Fruit fly (Drosophila melanogaster): ENCODE data around the gene Nmdar1.

Gene Nmdar1

DNA sequence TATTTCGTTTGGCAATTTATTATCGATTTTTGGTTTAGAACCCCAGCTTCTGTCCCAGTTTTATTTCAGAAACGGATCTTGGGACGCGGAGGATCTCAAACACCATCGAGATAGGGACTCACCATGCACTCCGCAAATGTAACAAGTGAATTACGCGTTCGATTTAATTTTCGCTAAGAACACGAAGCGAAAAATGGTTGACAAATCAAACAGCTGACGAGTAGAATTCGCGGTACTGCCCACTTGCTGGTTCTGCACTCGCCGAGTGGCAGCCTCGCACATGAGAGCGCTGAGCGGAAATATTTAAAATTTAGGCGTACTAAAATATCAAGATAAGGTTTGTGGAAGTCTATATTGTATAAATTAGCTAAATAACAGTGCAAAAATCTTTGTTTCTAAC is 40.3 kb upstream of the Nmdar1 start, which contains the start of gene Pi4KIIalpha:
Pi4KIIalpha (minus strand) TSS at position 233 of the 400 bp plus-strand sequence.
- peak; percentile 62 for TF ChIP-seq Mnt (GFP tag; optimal IDR thresholded peaks at IDR 0.05)
- no peak for TF ChIP-seq CG14711 (tag; optimal IDR thresholded peaks at IDR 0.05)
- no peak for TF ChIP-seq Clk (GFP tag; optimal IDR thresholded peaks at IDR 0.05)
- TF ChIP-seq cic (GFP tag; optimal IDR thresholded peaks at IDR 0.05), result peak; percentile 21
- no peak for TF ChIP-seq CG33017 (tag; optimal IDR thresholded peaks at IDR 0.05)
- no peak for TF ChIP-seq toe (GFP tag; optimal IDR thresholded peaks at IDR 0.05)
- TF ChIP-seq cnc (optimal IDR thresholded peaks at IDR 0.05), result no peak
- peak; percentile 50 for TF ChIP-seq bab1 (GFP tag; optimal IDR thresholded peaks at IDR 0.05)
- TF ChIP-seq CG11617 (GFP tag; optimal IDR thresholded peaks at IDR 0.05), result no peak
- TF ChIP-seq CG7101 (tag; optimal IDR thresholded peaks at IDR 0.05), result no peak
- peak; percentile 58 for TF ChIP-seq tj (GFP tag; optimal IDR thresholded peaks at IDR 0.05)

DNA sequence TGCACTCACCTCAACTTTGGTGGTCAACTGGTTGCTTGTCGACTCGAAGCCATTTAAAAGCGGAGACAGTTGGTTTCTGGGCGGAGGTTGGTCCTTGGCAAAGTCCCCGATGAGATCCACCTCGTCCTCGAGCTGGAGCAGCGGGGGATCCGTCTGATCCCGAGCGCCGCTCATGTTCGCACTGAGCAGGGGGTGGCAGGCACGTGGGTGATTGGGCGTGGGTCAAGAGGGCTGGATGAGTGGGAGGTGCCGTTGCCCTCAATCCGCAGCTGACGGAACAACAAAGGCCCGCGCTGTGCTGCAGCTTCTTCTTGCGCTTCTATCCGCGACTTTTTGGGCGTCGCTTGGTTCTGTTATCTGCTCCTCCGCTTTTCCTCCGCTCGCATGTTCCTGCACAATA is 39.8 kb upstream of the Nmdar1 start:
- TF ChIP-seq tj (GFP tag; optimal IDR thresholded peaks at IDR 0.05) (no peak), CG5204 (GFP tag; optimal IDR thresholded peaks at IDR 0.05) (no peak), bab1 (GFP tag; optimal IDR thresholded peaks at IDR 0.05) (no peak), kay (GFP tag; ENCODE audit: borderline replicate concordance) (no peak), cnc (optimal IDR thresholded peaks at IDR 0.05) (no peak), Mnt (GFP tag; optimal IDR thresholded peaks at IDR 0.05) (no peak), CG33017 (tag; optimal IDR thresholded peaks at IDR 0.05) (no peak), ovo (GFP tag; optimal IDR thresholded peaks at IDR 0.05) (no peak), CG7101 (tag; optimal IDR thresholded peaks at IDR 0.05) (no peak), CG1620 (GFP tag; optimal IDR thresholded peaks at IDR 0.05) (no peak), CG11617 (GFP tag; optimal IDR thresholded peaks at IDR 0.05) (no peak), pad (GFP tag; optimal IDR thresholded peaks at IDR 0.05) (no peak), toe (GFP tag; optimal IDR thresholded peaks at IDR 0.05) (no peak), CG14711 (tag; optimal IDR thresholded peaks at IDR 0.05) (no peak), Hr96 (GFP tag; optimal IDR thresholded peaks at IDR 0.05) (no peak)

dm6 chr3R:5554852-5555251 is 31.7 kb upstream of the Nmdar1 start, which contains the start of gene Snm1:
Gene Snm1 (plus strand): TSS chr3R:5555084.
- no peak for TF ChIP-seq Mnt (GFP tag; optimal IDR thresholded peaks at IDR 0.05)
- no peak for TF ChIP-seq CG11617 (GFP tag; optimal IDR thresholded peaks at IDR 0.05)
- no peak for TF ChIP-seq Crg-1 (GFP tag; optimal IDR thresholded peaks at IDR 0.05)
- no peak for TF ChIP-seq tj (GFP tag; optimal IDR thresholded peaks at IDR 0.05)
- no peak for TF ChIP-seq CG1620 (GFP tag; optimal IDR thresholded peaks at IDR 0.05)
- no peak for TF ChIP-seq Clk (GFP tag; optimal IDR thresholded peaks at IDR 0.05)
- no peak for TF ChIP-seq toe (GFP tag; optimal IDR thresholded peaks at IDR 0.05)
- no peak for TF ChIP-seq CG14711 (tag; optimal IDR thresholded peaks at IDR 0.05)
- no peak for TF ChIP-seq cnc (optimal IDR thresholded peaks at IDR 0.05)

DNA sequence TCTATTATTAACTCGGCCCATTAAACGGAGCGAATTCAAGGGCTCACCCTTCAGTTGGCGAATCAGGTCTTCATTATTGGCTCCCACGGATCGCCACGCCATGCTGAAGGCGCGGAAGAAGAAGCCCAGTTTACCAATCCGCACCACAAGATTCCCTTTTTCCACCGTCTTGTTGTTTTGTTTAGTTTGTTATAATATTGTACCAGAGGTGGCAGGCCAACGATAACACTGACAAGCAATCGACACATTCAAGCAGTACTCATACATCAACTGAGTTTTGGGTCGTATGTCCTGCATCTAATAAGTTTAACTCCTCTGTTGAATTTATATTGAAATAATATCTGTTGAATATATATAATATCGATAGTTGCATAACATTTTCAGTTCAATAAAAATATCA is 31.0 kb upstream of the Nmdar1 start, which contains the start of gene Pcmt:
Pcmt (minus strand) TSS at position 235 of the 400 bp plus-strand sequence.
- TF ChIP-seq Clk (GFP tag; optimal IDR thresholded peaks at IDR 0.05) (no peak), pad (GFP tag; optimal IDR thresholded peaks at IDR 0.05) (no peak), toe (GFP tag; optimal IDR thresholded peaks at IDR 0.05) (no peak), kay (GFP tag; ENCODE audit: borderline replicate concordance) (no peak), CG11617 (GFP tag; optimal IDR thresholded peaks at IDR 0.05) (no peak), CG33017 (tag; optimal IDR thresholded peaks at IDR 0.05) (no peak), Crg-1 (GFP tag; optimal IDR thresholded peaks at IDR 0.05) (no peak), CG7045 (GFP tag; optimal IDR thresholded peaks at IDR 0.05) (no peak), CG14711 (tag; optimal IDR thresholded peaks at IDR 0.05) (no peak)

DNA sequence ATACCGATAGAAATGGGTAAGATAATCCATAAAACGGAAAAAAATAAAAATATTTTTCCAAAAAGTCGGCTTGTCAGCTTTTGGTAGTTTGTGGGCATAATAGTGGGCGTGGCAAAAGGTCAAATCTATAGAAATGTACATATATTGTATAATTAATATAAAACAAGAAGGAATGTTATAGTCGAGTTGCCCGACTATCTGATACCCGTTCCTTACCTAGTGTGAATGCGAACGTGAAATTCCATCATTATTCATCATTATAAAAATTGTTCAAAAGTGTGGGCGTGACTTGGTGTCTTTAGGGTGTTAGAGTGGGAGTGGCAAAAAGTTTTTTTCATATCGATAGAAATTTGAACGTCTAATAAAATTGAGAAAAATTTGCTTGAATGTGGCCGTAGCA is 28.5 kb upstream of the Nmdar1 start:
- TF ChIP-seq Crg-1 (GFP tag; optimal IDR thresholded peaks at IDR 0.05) (no peak), CG12768 (GFP tag; optimal IDR thresholded peaks at IDR 0.05) (no peak), kay (GFP tag; ENCODE audit: borderline replicate concordance) (no peak), CG33017 (tag; optimal IDR thresholded peaks at IDR 0.05) (no peak), Clk (GFP tag; optimal IDR thresholded peaks at IDR 0.05) (no peak), cic (GFP tag; optimal IDR thresholded peaks at IDR 0.05) (no peak), ovo (GFP tag; optimal IDR thresholded peaks at IDR 0.05) (no peak), tj (GFP tag; optimal IDR thresholded peaks at IDR 0.05) (no peak), pad (GFP tag; optimal IDR thresholded peaks at IDR 0.05) (no peak), CG5204 (GFP tag; optimal IDR thresholded peaks at IDR 0.05) (no peak), bab1 (GFP tag; optimal IDR thresholded peaks at IDR 0.05) (no peak), Mnt (GFP tag; optimal IDR thresholded peaks at IDR 0.05) (no peak), CG7045 (GFP tag; optimal IDR thresholded peaks at IDR 0.05) (no peak), cnc (optimal IDR thresholded peaks at IDR 0.05) (no peak), CG11617 (GFP tag; optimal IDR thresholded peaks at IDR 0.05) (no peak)

- TF ChIP-seq toe (GFP tag; optimal IDR thresholded peaks at IDR 0.05) (no peak), Hr96 (GFP tag; optimal IDR thresholded peaks at IDR 0.05) (no peak), cic (GFP tag; optimal IDR thresholded peaks at IDR 0.05) (no peak), CG1620 (GFP tag; optimal IDR thresholded peaks at IDR 0.05) (no peak), CG7045 (GFP tag; optimal IDR thresholded peaks at IDR 0.05) (no peak), CG14711 (tag; optimal IDR thresholded peaks at IDR 0.05) (no peak), tj (GFP tag; optimal IDR thresholded peaks at IDR 0.05) (no peak), cnc (optimal IDR thresholded peaks at IDR 0.05) (no peak), CG7101 (tag; optimal IDR thresholded peaks at IDR 0.05) (no peak), Crg-1 (GFP tag; optimal IDR thresholded peaks at IDR 0.05) (no peak), ovo (GFP tag; optimal IDR thresholded peaks at IDR 0.05) (no peak), CG11617 (GFP tag; optimal IDR thresholded peaks at IDR 0.05) (no peak), CG12768 (GFP tag; optimal IDR thresholded peaks at IDR 0.05) (no peak), CG5204 (GFP tag; optimal IDR thresholded peaks at IDR 0.05) (no peak), Mnt (GFP tag; optimal IDR thresholded peaks at IDR 0.05) (no peak), kay (GFP tag; ENCODE audit: borderline replicate concordance) (no peak), pad (GFP tag; optimal IDR thresholded peaks at IDR 0.05) (no peak), bab1 (GFP tag; optimal IDR thresholded peaks at IDR 0.05) (no peak), Clk (GFP tag; optimal IDR thresholded peaks at IDR 0.05) (no peak), CG33017 (tag; optimal IDR thresholded peaks at IDR 0.05) (no peak)
Measured at dm6 chr3R:5551068-5551467, 27.9 kb upstream of the Nmdar1 start, which contains the start of gene mia. Gene mia (minus strand): TSS chr3R:5551168.

Data from whole organism, adult.